Worm (Caenorhabditis elegans) whole organism, L1 larva: ENCODE results near the gene K12H4.6.

Experiments used
- C16A3.4 ChIP-seq: fragments of 150-350 bp; optimal IDR thresholded peaks from 2 replicates; lab custom pipeline; 2014; ENCODE audit warnings: missing biosample characterization, missing genetic modification characterization
- C34B4.2 ChIP-seq: sonication (generic microtip); optimal IDR thresholded peaks from 2 replicates; lab custom pipeline; 2017; ENCODE audit warnings: mild to moderate bottlenecking, missing genetic modification characterization, missing compliant biosample characterization
- F16B12.6 ChIP-seq: fragments of 150-350 bp; optimal IDR thresholded peaks from 2 replicates; lab custom pipeline; 2014; ENCODE audit warnings: missing biosample characterization, missing genetic modification characterization
- alr-1 ChIP-seq: fragments of 200-800 bp; sonication (Bioruptor generic); optimal IDR thresholded peaks from 2 replicates; lab custom pipeline; 2018; ENCODE audit warnings: borderline replicate concordance, mild to moderate bottlenecking, missing genetic modification characterization, missing compliant biosample characterization
- ceh-63 ChIP-seq: fragments of 200-800 bp; sonication (Bioruptor generic); optimal IDR thresholded peaks from 2 replicates; lab custom pipeline; 2018; ENCODE audit warnings: mild to moderate bottlenecking, missing genetic modification characterization, missing compliant biosample characterization
- ceh-8 ChIP-seq: fragments of 200-800 bp; sonication (Bioruptor generic); optimal IDR thresholded peaks from 2 replicates; lab custom pipeline; 2018; ENCODE audit warnings: mild to moderate bottlenecking, missing genetic modification characterization, moderate library complexity, missing compliant biosample characterization
- ceh-82 ChIP-seq, 3 experiments: fragments of 150-350 bp in 1 of 3; sonication (generic microtip) in 2 of 3; optimal IDR thresholded peaks; 2 replicates each; lab custom pipeline; 2014 to 2017; ENCODE audit warnings: missing biosample characterization in 3 of 3, missing genetic modification characterization in 3 of 3
- ces-1 ChIP-seq: fragments of 150-350 bp; optimal IDR thresholded peaks from 2 replicates; lab custom pipeline; 2014; ENCODE audit warnings: missing biosample characterization, missing genetic modification reagents, missing genetic modification characterization
- dpl-1 ChIP-seq, 3 experiments: fragments of 150-350 bp in 2 of 3; sonication (generic microtip) in 1 of 3; optimal IDR thresholded peaks; 2 replicates each; lab custom pipeline; 2014 to 2017; ENCODE audit warnings: missing biosample characterization in 3 of 3, missing genetic modification characterization in 3 of 3, missing genetic modification reagents in 3 of 3
- dsc-1 ChIP-seq: sonication (generic microtip); optimal IDR thresholded peaks from 2 replicates; lab custom pipeline; 2016; ENCODE audit warnings: mild to moderate bottlenecking, missing genetic modification characterization, missing compliant biosample characterization
- efl-1 ChIP-seq, 4 experiments: fragments of 150-350 bp; optimal IDR thresholded peaks in 3 of 4; peaks in 1 of 4; 1 replicate in 1 of 4; 2 replicates in 3 of 4; lab custom pipeline; 2014; ENCODE audit warnings: missing biosample characterization in 2 of 4, missing genetic modification characterization in 2 of 4, missing genetic modification reagents in 2 of 4
- egl-13 ChIP-seq: sonication (generic microtip); optimal IDR thresholded peaks from 2 replicates; lab custom pipeline; 2016; ENCODE audit warnings: missing genotype, missing genetic modification reagents, missing genetic modification characterization, missing compliant biosample characterization
- egl-27 ChIP-seq, 2 experiments: fragments of 150-350 bp in 1 of 2; sonication (generic microtip); optimal IDR thresholded peaks; 3 replicates each; lab custom pipeline; 2017 to 2018; ENCODE audit warnings: missing biosample characterization in 2 of 2, missing genetic modification characterization in 2 of 2, missing genetic modification reagents in 2 of 2
- elt-2 ChIP-seq: sonication (generic microtip); optimal IDR thresholded peaks from 2 replicates; lab custom pipeline; 2016; ENCODE audit warnings: missing genetic modification characterization, mild to moderate bottlenecking, inconsistent platforms, missing compliant biosample characterization, missing genetic modification reagents
- fkh-4 ChIP-seq: sonication (generic microtip); optimal IDR thresholded peaks from 2 replicates; lab custom pipeline; 2016; ENCODE audit warnings: missing compliant biosample characterization, missing genetic modification characterization, borderline replicate concordance
- fos-1 ChIP-seq: fragments of 150-350 bp; optimal IDR thresholded peaks from 2 replicates; lab custom pipeline; 2014; ENCODE audit warnings: missing biosample characterization, missing genetic modification characterization
- grh-1 ChIP-seq: fragments of 200-800 bp; sonication (Bioruptor generic); IDR thresholded peaks from 2 replicates; pipeline ENCODE4 v1.3.6; 2022; ENCODE audit warnings: missing genetic modification reagents, missing genetic modification characterization, missing compliant biosample characterization
- hpl-2 ChIP-seq: fragments of 150-350 bp; optimal IDR thresholded peaks from 2 replicates; lab custom pipeline; 2014; ENCODE audit warnings: missing biosample characterization, missing genetic modification reagents, missing genetic modification characterization
- irx-1 ChIP-seq: sonication (generic microtip); optimal IDR thresholded peaks from 2 replicates; lab custom pipeline; 2016; ENCODE audit warnings: missing genetic modification characterization, missing compliant biosample characterization
- lin-14 ChIP-seq: fragments of 200-800 bp; sonication (Bioruptor generic); optimal IDR thresholded peaks from 2 replicates; lab custom pipeline; 2018; ENCODE audit warnings: mild to moderate bottlenecking, missing genetic modification characterization, moderate library complexity, missing compliant biosample characterization
- lin-15B ChIP-seq: fragments of 150-350 bp; sonication (generic microtip); optimal IDR thresholded peaks from 3 replicates; lab custom pipeline; 2014; ENCODE audit warnings: missing biosample characterization, missing genetic modification characterization
- lin-35 ChIP-seq, 2 experiments: fragments of 150-350 bp; optimal IDR thresholded peaks; 2 replicates each; lab custom pipeline; 2014; ENCODE audit warnings: missing biosample characterization in 2 of 2, missing genetic modification characterization in 2 of 2, missing genetic modification reagents in 2 of 2
- lin-39 ChIP-seq: fragments of 150-350 bp; optimal IDR thresholded peaks from 2 replicates; lab custom pipeline; 2014; ENCODE audit warnings: missing biosample characterization, missing genetic modification reagents, missing genetic modification characterization
- lir-3 ChIP-seq: sonication (generic microtip); optimal IDR thresholded peaks from 2 replicates; lab custom pipeline; 2016; ENCODE audit warnings: mild to moderate bottlenecking, missing genetic modification characterization, moderate library complexity, missing compliant biosample characterization; ENCODE audit not compliant: poor library complexity
- lsy-2 ChIP-seq, 2 experiments: fragments of 150-350 bp; optimal IDR thresholded peaks; 2 replicates each; lab custom pipeline; 2014; ENCODE audit warnings: missing biosample characterization in 2 of 2, missing genetic modification characterization in 2 of 2
- mdl-1 ChIP-seq, 2 experiments: fragments of 150-350 bp; optimal IDR thresholded peaks; 2 replicates each; lab custom pipeline; 2014 to 2017; ENCODE audit warnings: missing biosample characterization in 2 of 2, missing genetic modification characterization in 2 of 2, inconsistent platforms in 1 of 2
- mep-1 ChIP-seq: fragments of 150-350 bp; optimal IDR thresholded peaks from 2 replicates; lab custom pipeline; 2014; ENCODE audit warnings: missing biosample characterization, missing genetic modification characterization
- nhr-19 ChIP-seq: fragments of 200-800 bp; sonication (Bioruptor generic); conservative IDR thresholded peaks from 2 replicates; pipeline ENCODE4 v1.3.6; 2022; ENCODE audit warnings: missing genetic modification characterization, missing compliant biosample characterization
- nhr-20 ChIP-seq: sonication (generic microtip); optimal IDR thresholded peaks from 2 replicates; lab custom pipeline; 2016; ENCODE audit warnings: mild to moderate bottlenecking, missing genetic modification characterization, missing compliant biosample characterization
- nhr-237 ChIP-seq: fragments of 150-350 bp; optimal IDR thresholded peaks from 2 replicates; lab custom pipeline; 2014; ENCODE audit warnings: missing biosample characterization, missing genetic modification characterization
- nhr-71 ChIP-seq: sonication (generic microtip); optimal IDR thresholded peaks from 2 replicates; lab custom pipeline; 2016; ENCODE audit warnings: mild to moderate bottlenecking, missing genetic modification characterization, moderate library complexity, missing compliant biosample characterization
- nhr-76 ChIP-seq: sonication (generic microtip); optimal IDR thresholded peaks from 2 replicates; lab custom pipeline; 2017; ENCODE audit warnings: missing biosample characterization, missing genetic modification characterization
- pag-3 ChIP-seq: sonication (generic microtip); optimal IDR thresholded peaks from 2 replicates; lab custom pipeline; 2017; ENCODE audit warnings: missing genetic modification characterization, mild to moderate bottlenecking, missing compliant biosample characterization, antibody characterized with exemption, borderline replicate concordance; ENCODE audit not compliant: insufficient read depth
- pqm-1 ChIP-seq: sonication (generic microtip); optimal IDR thresholded peaks from 3 replicates; lab custom pipeline; 2017; ENCODE audit warnings: missing biosample characterization, missing genetic modification characterization
- rnt-1 ChIP-seq: sonication (generic microtip); optimal IDR thresholded peaks from 2 replicates; lab custom pipeline; 2016; ENCODE audit warnings: mild to moderate bottlenecking, missing genetic modification characterization, moderate library complexity, missing compliant biosample characterization
- snu-23 ChIP-seq: sonication (generic microtip); optimal IDR thresholded peaks from 2 replicates; lab custom pipeline; 2016; ENCODE audit warnings: missing genetic modification characterization, missing compliant biosample characterization
- sox-4 ChIP-seq: sonication (generic microtip); optimal IDR thresholded peaks from 2 replicates; lab custom pipeline; 2016; ENCODE audit warnings: missing genetic modification characterization, missing compliant biosample characterization
- sptf-1 ChIP-seq: fragments of 150-350 bp; optimal IDR thresholded peaks from 2 replicates; lab custom pipeline; 2014; ENCODE audit warnings: missing biosample characterization, missing genetic modification characterization
- sup-37 ChIP-seq: fragments of 200-800 bp; sonication (Bioruptor generic); optimal IDR thresholded peaks from 2 replicates; lab custom pipeline; 2018; ENCODE audit warnings: mild to moderate bottlenecking, missing genetic modification characterization, missing compliant biosample characterization
- swsn-7 ChIP-seq: sonication (generic microtip); optimal IDR thresholded peaks from 2 replicates; lab custom pipeline; 2016; ENCODE audit warnings: missing genetic modification characterization, missing compliant biosample characterization
- unc-62 ChIP-seq: fragments of 150-350 bp; optimal IDR thresholded peaks from 2 replicates; lab custom pipeline; 2014; ENCODE audit warnings: missing biosample characterization, missing genetic modification reagents, missing genetic modification characterization
- unc-86 ChIP-seq: sonication (generic microtip); optimal IDR thresholded peaks from 2 replicates; lab custom pipeline; 2016; ENCODE audit warnings: missing genetic modification characterization, missing compliant biosample characterization
- vab-15 ChIP-seq: sonication (generic microtip); optimal IDR thresholded peaks from 2 replicates; lab custom pipeline; 2017; ENCODE audit warnings: missing genotype, mild to moderate bottlenecking, missing genetic modification characterization, missing compliant biosample characterization
- xbp-1 ChIP-seq: sonication (generic microtip); optimal IDR thresholded peaks from 2 replicates; lab custom pipeline; 2016; ENCODE audit warnings: missing genetic modification characterization, missing compliant biosample characterization
- zag-1 ChIP-seq: fragments of 150-350 bp; optimal IDR thresholded peaks from 2 replicates; lab custom pipeline; 2014; ENCODE audit warnings: missing biosample characterization, missing genetic modification characterization
- zip-4 ChIP-seq: fragments of 200-800 bp; sonication (Bioruptor generic); optimal IDR thresholded peaks from 2 replicates; lab custom pipeline; 2018; ENCODE audit warnings: mild to moderate bottlenecking, missing genetic modification characterization, moderate library complexity, missing compliant biosample characterization

K12H4.6 gene

ce11 chrIII:8029487-8029886 lies 13.2 kb downstream of the K12H4.6 start, which contains the start of gene F44B9.8 (continued):
- TF ChIP-seq ceh-82 (tag; optimal IDR thresholded peaks at IDR 0.05; lab: Kevin White, UChicago) (peak in 1 of 3 experiments; percentile 52), dpl-1 (GFP tag; optimal IDR thresholded peaks at IDR 0.05; lab: Kevin White, UChicago) (peak; percentile 60 to 82 (median 76)), snu-23 (GFP tag; lab: Kevin White, UChicago) (peak; percentile 76), egl-27 (tag; optimal IDR thresholded peaks at IDR 0.05; lab: Kevin White, UChicago) (no peak), lin-15B (peak; percentile 70), lir-3 (tag; lab: Kevin White, UChicago) (peak; percentile 24), unc-86 (tag; lab: Kevin White, UChicago) (no peak), nhr-71 (tag; lab: Kevin White, UChicago) (peak; percentile 69)
- TF ChIP-seq, all 84 proteins: peak for 33

DNA sequence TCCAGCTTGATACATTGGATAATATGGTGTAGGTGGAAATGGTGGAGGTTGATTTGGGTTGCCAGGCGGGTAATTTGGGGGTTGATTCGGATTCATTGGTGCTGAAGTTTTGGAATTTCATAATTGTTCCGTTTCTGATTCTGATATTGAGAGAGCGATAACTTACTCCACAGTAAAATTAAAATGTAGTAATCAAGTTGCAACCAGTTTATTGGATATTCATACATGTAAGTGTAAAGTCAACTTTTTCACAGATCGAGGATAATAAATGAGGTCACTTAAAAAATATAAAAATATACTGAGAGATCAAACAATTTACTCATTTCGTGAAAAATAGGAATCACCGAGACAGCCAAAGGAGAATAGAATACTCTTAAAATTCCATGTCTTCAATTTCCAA lies 14.7 kb downstream of the K12H4.6 start, which contains the start of gene mdt-30:
mdt-30 (minus strand) TSS at position 101 of the 400 bp plus-strand sequence.
- TF ChIP-seq pag-3 (no peak), lin-35 (GFP tag; optimal IDR thresholded peaks at IDR 0.05; lab: Kevin White, UChicago) (no peak), nhr-19 (GFP tag; lab: Robert Waterston, UW) (no peak), C16A3.4 (tag; lab: Kevin White, UChicago) (no peak), xbp-1 (tag; lab: Kevin White, UChicago) (no peak), zag-1 (tag; lab: Kevin White, UChicago) (no peak), sptf-1 (no peak), F16B12.6 (no peak), mep-1 (no peak), irx-1 (tag; lab: Kevin White, UChicago) (no peak), fkh-4 (no peak), ceh-8 (GFP tag; lab: Kevin White, UChicago) (no peak), nhr-20 (tag; lab: Kevin White, UChicago) (no peak), snu-23 (GFP tag; lab: Kevin White, UChicago) (no peak), fos-1 (no peak), elt-2 (tag; lab: Kevin White, UChicago) (no peak), unc-86 (tag; lab: Kevin White, UChicago) (no peak), mdl-1 (tag; optimal IDR thresholded peaks at IDR 0.05; lab: Kevin White, UChicago) (no peak), sup-37 (GFP tag; lab: Kevin White, UChicago) (no peak), nhr-237 (tag; lab: Kevin White, UChicago) (no peak)

DNA sequence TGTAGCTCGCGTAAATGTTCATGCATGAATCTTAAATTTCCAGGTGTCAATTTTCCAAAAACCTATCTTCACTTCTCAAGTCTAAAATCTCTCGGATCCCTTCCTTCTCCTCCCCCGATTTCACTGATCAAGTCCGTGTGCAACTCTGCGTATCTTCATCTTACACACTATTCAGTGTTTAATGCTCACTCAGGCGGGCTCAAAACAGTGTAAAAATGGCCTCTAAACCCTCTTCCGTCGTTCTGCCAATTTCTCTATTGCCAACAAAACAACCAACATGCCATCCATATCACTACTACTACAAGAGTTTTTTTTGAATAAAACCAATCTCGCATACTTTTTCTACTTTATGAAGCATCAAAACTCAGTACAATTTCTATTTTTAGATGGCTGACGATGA lies 20.6 kb downstream of the K12H4.6 start, which contains the start of gene F44B9.2:
F44B9.2 (plus strand) TSS at position 387 of the 400 bp plus-strand sequence.
- TF ChIP-seq nhr-76 (tag; lab: Kevin White, UChicago) (no peak), mep-1 (no peak), grh-1 (GFP tag; lab: Robert Waterston, UW) (no peak), ceh-63 (GFP tag; lab: Kevin White, UChicago) (no peak), dsc-1 (tag; lab: Kevin White, UChicago) (peak; percentile 53), sup-37 (GFP tag; lab: Kevin White, UChicago) (no peak), C34B4.2 (no peak), sox-4 (tag; lab: Kevin White, UChicago) (no peak), pag-3 (peak; percentile 86), zip-4 (no peak), lin-35 (GFP tag; optimal IDR thresholded peaks at IDR 0.05; lab: Kevin White, UChicago) (no peak), hpl-2 (GFP tag; lab: Kevin White, UChicago) (no peak), F16B12.6 (no peak), vab-15 (tag; lab: Kevin White, UChicago) (no peak), lsy-2 (tag; optimal IDR thresholded peaks at IDR 0.05; lab: Kevin White, UChicago) (no peak), efl-1 (optimal IDR thresholded peaks at IDR 0.05; lab: Kevin White, UChicago) (no peak), efl-1 (GFP tag; optimal IDR thresholded peaks at IDR 0.05 in 1 of 2; lab: Kevin White, UChicago) (no peak), lin-15B (no peak), rnt-1 (peak; percentile 26), pqm-1 (no peak), swsn-7 (tag; lab: Kevin White, UChicago) (no peak), lir-3 (tag; lab: Kevin White, UChicago) (no peak), alr-1 (tag; lab: Kevin White, UChicago) (no peak), ces-1 (GFP tag; lab: Kevin White, UChicago) (no peak), lin-14 (peak; percentile 61), nhr-20 (tag; lab: Kevin White, UChicago) (no peak), unc-86 (tag; lab: Kevin White, UChicago) (no peak), egl-13 (no peak), unc-62 (GFP tag; lab: Kevin White, UChicago) (no peak), elt-2 (tag; lab: Kevin White, UChicago) (no peak), lin-39 (tag; lab: Kevin White, UChicago) (no peak)
